Worm (Caenorhabditis elegans) whole organism, early embryonic: Measurements from ENCODE around the gene C26E6.12.

Source experiments
- B0310.2 ChIP-seq: sonication (generic microtip); optimal IDR thresholded peaks from 2 replicates; lab custom pipeline; 2016; ENCODE audit warnings: mild to moderate bottlenecking, missing genetic modification characterization, missing compliant biosample characterization
- F13C5.2 ChIP-seq: sonication (generic microtip); optimal IDR thresholded peaks from 2 replicates; lab custom pipeline; 2017; ENCODE audit warnings: mild to moderate bottlenecking, missing genetic modification characterization, inconsistent platforms, missing compliant biosample characterization
- aly-1 ChIP-seq: sonication (generic microtip); optimal IDR thresholded peaks from 2 replicates; lab custom pipeline; 2016; ENCODE audit warnings: missing genetic modification characterization, missing compliant biosample characterization
- ama-1 ChIP-seq: fragments of 150-350 bp; optimal IDR thresholded peaks from 2 replicates; lab custom pipeline; 2014
- ceh-13 ChIP-seq: fragments of 200-800 bp; sonication (Bioruptor generic); optimal IDR thresholded peaks from 2 replicates; lab custom pipeline; 2018; ENCODE audit warnings: mild to moderate bottlenecking, missing genetic modification characterization, missing compliant biosample characterization
- ceh-36 ChIP-seq: sonication (generic microtip); optimal IDR thresholded peaks from 2 replicates; lab custom pipeline; 2016; ENCODE audit warnings: missing genetic modification characterization, inconsistent platforms, missing compliant biosample characterization
- ets-7 ChIP-seq: sonication (generic microtip); optimal IDR thresholded peaks from 2 replicates; lab custom pipeline; 2016; ENCODE audit warnings: missing genotype, missing genetic modification characterization, missing compliant biosample characterization
- flt-1 ChIP-seq: fragments of 200-800 bp; sonication (Bioruptor generic); IDR thresholded peaks from 2 replicates; pipeline ENCODE4 v1.3.6; 2022; ENCODE audit warnings: missing genetic modification characterization, missing compliant biosample characterization
- hmbx-1 ChIP-seq: sonication (generic microtip); optimal IDR thresholded peaks from 2 replicates; lab custom pipeline; 2016; ENCODE audit warnings: mild to moderate bottlenecking, missing genetic modification characterization, missing compliant biosample characterization
- hmg-4 ChIP-seq: fragments of 200-800 bp; sonication (Bioruptor generic); optimal IDR thresholded peaks from 2 replicates; lab custom pipeline; 2018; ENCODE audit warnings: mild to moderate bottlenecking, missing genetic modification characterization, missing compliant biosample characterization
- hnd-1 ChIP-seq: sonication (generic microtip); optimal IDR thresholded peaks from 2 replicates; lab custom pipeline; 2016; ENCODE audit warnings: missing genetic modification characterization, missing compliant biosample characterization
- pes-1 ChIP-seq: fragments of 200-800 bp; sonication (Bioruptor generic); IDR thresholded peaks from 2 replicates; pipeline ENCODE4 v1.3.6; 2022; ENCODE audit warnings: missing genetic modification reagents, missing genetic modification characterization, missing compliant biosample characterization
- scrt-1 ChIP-seq: fragments of 200-800 bp; sonication (Bioruptor generic); IDR thresholded peaks from 2 replicates; pipeline ENCODE4 v1.3.6; 2022; ENCODE audit warnings: missing genetic modification characterization, missing compliant biosample characterization
- sea-1 ChIP-seq: fragments of 200-800 bp; sonication (Bioruptor generic); conservative IDR thresholded peaks from 2 replicates; pipeline ENCODE4 v1.3.6; 2022; ENCODE audit warnings: missing genetic modification characterization, missing compliant biosample characterization
- tbx-11 ChIP-seq: fragments of 200-800 bp; sonication (Bioruptor generic); IDR thresholded peaks from 2 replicates; pipeline ENCODE4 v1.3.6; 2022; ENCODE audit warnings: missing genetic modification characterization, missing compliant biosample characterization
- tbx-37 ChIP-seq: fragments of 200-800 bp; sonication (Bioruptor generic); conservative IDR thresholded peaks from 2 replicates; pipeline ENCODE4 v1.3.6; 2022; ENCODE audit warnings: missing genetic modification reagents, missing genetic modification characterization, missing compliant biosample characterization
- tra-4 ChIP-seq: sonication (generic microtip); optimal IDR thresholded peaks from 2 replicates; lab custom pipeline; 2017; ENCODE audit warnings: missing genetic modification characterization, missing compliant biosample characterization

C26E6.12 gene

ce11 chrIII:4947352-4947751, 15.3 kb upstream of the C26E6.12 start:
- TF ChIP-seq aly-1 (tag; lab: Kevin White, UChicago) (peak; percentile 7), tbx-37 (GFP tag; lab: Robert Waterston, UW) (no peak; the same call in 1 of the 2 replicates), ets-7 (tag; lab: Kevin White, UChicago) (peak; percentile 54), B0310.2 (peak; percentile 10), ceh-13 (GFP tag; lab: Kevin White, UChicago) (no peak), hmbx-1 (tag; lab: Kevin White, UChicago) (no peak), F13C5.2 (tag; lab: Kevin White, UChicago) (peak; percentile 58), ceh-36 (tag; lab: Kevin White, UChicago) (peak; percentile 40), ama-1 (lab: Kevin White, UChicago) (no peak), scrt-1 (GFP tag; lab: Robert Waterston, UW) (0 out of 2 replicates have a peak, but pooled peaks have one; percentile 63), hmg-4 (GFP tag; lab: Kevin White, UChicago) (peak; percentile 79), hnd-1 (tag; lab: Kevin White, UChicago) (peak; percentile 12), pes-1 (GFP tag; lab: Robert Waterston, UW) (peak; percentile 42; the same call in 1 of the 2 replicates)

- TF ChIP-seq hmbx-1 (tag; lab: Kevin White, UChicago) = no peak
- TF ChIP-seq aly-1 (tag; lab: Kevin White, UChicago) = no peak
- no peak for TF ChIP-seq scrt-1 (GFP tag; lab: Robert Waterston, UW)
- no peak for TF ChIP-seq hmg-4 (GFP tag; lab: Kevin White, UChicago)
- no peak for TF ChIP-seq ceh-36 (tag; lab: Kevin White, UChicago)
- TF ChIP-seq tra-4 (tag; lab: Kevin White, UChicago) = no peak
- no peak for TF ChIP-seq sea-1 (GFP tag; lab: Robert Waterston, UW)
- TF ChIP-seq ets-7 (tag; lab: Kevin White, UChicago) = no peak
- TF ChIP-seq tbx-37 (GFP tag; lab: Robert Waterston, UW) = no peak
- no peak for TF ChIP-seq pes-1 (GFP tag; lab: Robert Waterston, UW)
- TF ChIP-seq B0310.2 = no peak
- no peak for TF ChIP-seq flt-1 (GFP tag; lab: Robert Waterston, UW)
Observed at ce11 chrIII:4944213-4944612, 12.2 kb upstream of the C26E6.12 start, which contains the start of gene ntl-9. Gene ntl-9, plus strand, starts transcription at chrIII:4944513.

ce11 chrIII:4939267-4939666, 7.2 kb upstream of the C26E6.12 start, which contains the start of gene rpb-2:
Gene rpb-2, plus strand, starts transcription at chrIII:4939567.
- TF ChIP-seq F13C5.2 (tag; lab: Kevin White, UChicago) (no peak), tbx-37 (GFP tag; lab: Robert Waterston, UW) (no peak), flt-1 (GFP tag; lab: Robert Waterston, UW) (no peak), aly-1 (tag; lab: Kevin White, UChicago) (no peak), tra-4 (tag; lab: Kevin White, UChicago) (no peak), B0310.2 (no peak), ceh-36 (tag; lab: Kevin White, UChicago) (no peak)

- TF ChIP-seq pes-1 (GFP tag; lab: Robert Waterston, UW) (no peak), tra-4 (tag; lab: Kevin White, UChicago) (no peak), aly-1 (tag; lab: Kevin White, UChicago) (no peak), scrt-1 (GFP tag; lab: Robert Waterston, UW) (no peak), hnd-1 (tag; lab: Kevin White, UChicago) (no peak), sea-1 (GFP tag; lab: Robert Waterston, UW) (no peak), ama-1 (lab: Kevin White, UChicago) (no peak), hmg-4 (GFP tag; lab: Kevin White, UChicago) (no peak), flt-1 (GFP tag; lab: Robert Waterston, UW) (no peak), F13C5.2 (tag; lab: Kevin White, UChicago) (no peak), hmbx-1 (tag; lab: Kevin White, UChicago) (no peak), ets-7 (tag; lab: Kevin White, UChicago) (no peak), B0310.2 (no peak), tbx-37 (GFP tag; lab: Robert Waterston, UW) (no peak), ceh-36 (tag; lab: Kevin White, UChicago) (no peak), tbx-11 (GFP tag; lab: Robert Waterston, UW) (no peak), ceh-13 (GFP tag; lab: Kevin White, UChicago) (no peak)
Observed at ce11 chrIII:4937022-4937421, 5.0 kb upstream of the C26E6.12 start, which contains the start of gene fsn-1. Gene fsn-1, plus strand, starts transcription at chrIII:4937322.

- TF ChIP-seq scrt-1 (GFP tag; lab: Robert Waterston, UW) (no peak), ceh-36 (tag; lab: Kevin White, UChicago) (no peak), tbx-11 (GFP tag; lab: Robert Waterston, UW) (no peak), hnd-1 (tag; lab: Kevin White, UChicago) (no peak), flt-1 (GFP tag; lab: Robert Waterston, UW) (no peak)
Observed at ce11 chrIII:4934896-4935628, 3.0 kb upstream of the C26E6.12 start, which contains the start of gene mrps-18C. Gene mrps-18C, plus strand, starts transcription at chrIII:4935578.

ce11 chrIII:4930154-4930679, 1.8 kb downstream of the C26E6.12 start, which contains the start of gene set-2:
Gene set-2, minus strand, starts transcription at chrIII:4930204.
- TF ChIP-seq tbx-37 (GFP tag; lab: Robert Waterston, UW) (peak; percentile 86), flt-1 (GFP tag; lab: Robert Waterston, UW) (0 out of 2 replicates have a peak, but pooled peaks have one; percentile 10), scrt-1 (GFP tag; lab: Robert Waterston, UW) (no peak), ceh-36 (tag; lab: Kevin White, UChicago) (no peak), ama-1 (lab: Kevin White, UChicago) (no peak), hnd-1 (tag; lab: Kevin White, UChicago) (no peak), sea-1 (GFP tag; lab: Robert Waterston, UW) (no peak; the same call in 1 of the 2 replicates), ets-7 (tag; lab: Kevin White, UChicago) (no peak), pes-1 (GFP tag; lab: Robert Waterston, UW) (peak; percentile 63; the same call in 1 of the 2 replicates), aly-1 (tag; lab: Kevin White, UChicago) (no peak), F13C5.2 (tag; lab: Kevin White, UChicago) (peak; percentile 32), hmbx-1 (tag; lab: Kevin White, UChicago) (no peak)
